Worm (Caenorhabditis elegans) whole organism, mixed stage, embryonic: ENCODE measurements around the gene golg-2.

ENCODE experiments used
- M03D4.4 ChIP-seq: sonication (generic microtip); optimal IDR thresholded peaks from 2 replicates; lab custom pipeline; 2017; ENCODE audit warnings: mild to moderate bottlenecking, missing genetic modification characterization, missing compliant biosample characterization
- bed-3 ChIP-seq: fragments of 200-800 bp; sonication (Bioruptor generic); optimal IDR thresholded peaks from 3 replicates; lab custom pipeline; 2018; ENCODE audit warnings: mild to moderate bottlenecking, missing genetic modification characterization, moderate library complexity, missing compliant biosample characterization
- blmp-1 ChIP-seq: fragments of 150-350 bp; optimal IDR thresholded peaks from 2 replicates; lab custom pipeline; 2014; ENCODE audit warnings: missing biosample characterization, missing genetic modification characterization
- ceh-39 ChIP-seq: fragments of 150-350 bp; optimal IDR thresholded peaks from 2 replicates; lab custom pipeline; 2014; ENCODE audit warnings: missing biosample characterization, missing genetic modification characterization
- ceh-43 ChIP-seq: fragments of 200-800 bp; sonication (Bioruptor generic); optimal IDR thresholded peaks from 2 replicates; lab custom pipeline; 2018; ENCODE audit warnings: mild to moderate bottlenecking, missing genetic modification characterization, moderate library complexity, missing compliant biosample characterization
- ceh-83 ChIP-seq: fragments of 200-800 bp; sonication (Bioruptor generic); optimal IDR thresholded peaks from 2 replicates; lab custom pipeline; 2018; ENCODE audit warnings: mild to moderate bottlenecking, missing genetic modification characterization, missing compliant biosample characterization
- ces-1 ChIP-seq: fragments of 150-350 bp; optimal IDR thresholded peaks from 2 replicates; lab custom pipeline; 2014; ENCODE audit warnings: missing biosample characterization, missing genetic modification reagents, missing genetic modification characterization
- cnd-1 ChIP-seq: fragments of 200-800 bp; sonication (Bioruptor generic); optimal IDR thresholded peaks from 2 replicates; lab custom pipeline; 2018; ENCODE audit warnings: mild to moderate bottlenecking, missing genetic modification characterization, missing compliant biosample characterization
- drap-1 ChIP-seq: fragments of 200-800 bp; sonication (Bioruptor generic); optimal IDR thresholded peaks from 3 replicates; lab custom pipeline; 2018; ENCODE audit warnings: mild to moderate bottlenecking, missing genetic modification characterization, missing compliant biosample characterization
- elt-1 ChIP-seq: sonication (generic microtip); optimal IDR thresholded peaks from 2 replicates; lab custom pipeline; 2017; ENCODE audit warnings: missing genetic modification characterization, mild to moderate bottlenecking, missing compliant biosample characterization, antibody characterized with exemption, moderate library complexity, borderline replicate concordance; ENCODE audit not compliant: insufficient read depth
- elt-3 ChIP-seq: fragments of 150-350 bp; optimal IDR thresholded peaks from 2 replicates; lab custom pipeline; 2014; ENCODE audit warnings: missing biosample characterization, missing genetic modification characterization
- flh-1 ChIP-seq: fragments of 200-800 bp; sonication (Bioruptor generic); optimal IDR thresholded peaks from 2 replicates; lab custom pipeline; 2018; ENCODE audit warnings: mild to moderate bottlenecking, missing genetic modification characterization, moderate library complexity, missing compliant biosample characterization
- hlh-1 ChIP-seq: fragments of 150-350 bp; optimal IDR thresholded peaks from 2 replicates; lab custom pipeline; 2014; ENCODE audit warnings: missing biosample characterization, missing genetic modification reagents, missing genetic modification characterization
- lin-32 ChIP-seq: fragments of 200-800 bp; sonication (Bioruptor generic); optimal IDR thresholded peaks from 2 replicates; lab custom pipeline; 2018; ENCODE audit warnings: mild to moderate bottlenecking, missing genetic modification characterization, missing compliant biosample characterization
- lsy-2 ChIP-seq: fragments of 150-350 bp; optimal IDR thresholded peaks from 2 replicates; lab custom pipeline; 2014; ENCODE audit warnings: missing biosample characterization, missing genetic modification characterization
- mab-5 ChIP-seq: fragments of 150-350 bp; optimal IDR thresholded peaks from 2 replicates; lab custom pipeline; 2014; ENCODE audit warnings: missing biosample characterization, missing genetic modification characterization
- mep-1 ChIP-seq: fragments of 150-350 bp; optimal IDR thresholded peaks from 2 replicates; lab custom pipeline; 2017; ENCODE audit warnings: missing biosample characterization, missing genetic modification reagents, missing genetic modification characterization, inconsistent platforms
- nhr-12 ChIP-seq: fragments of 150-350 bp; optimal IDR thresholded peaks from 2 replicates; lab custom pipeline; 2014; ENCODE audit warnings: missing biosample characterization, missing genetic modification characterization
- nhr-2 ChIP-seq: fragments of 150-350 bp; optimal IDR thresholded peaks from 2 replicates; lab custom pipeline; 2014; ENCODE audit warnings: missing biosample characterization, missing genetic modification characterization
- nhr-237 ChIP-seq: fragments of 150-350 bp; optimal IDR thresholded peaks from 2 replicates; lab custom pipeline; 2014; ENCODE audit warnings: missing biosample characterization, missing genetic modification characterization
- nhr-28 ChIP-seq: fragments of 150-350 bp; optimal IDR thresholded peaks from 2 replicates; lab custom pipeline; 2014; ENCODE audit warnings: missing biosample characterization, missing genetic modification characterization
- pha-4 ChIP-seq: fragments of 150-350 bp; optimal IDR thresholded peaks from 2 replicates; lab custom pipeline; 2018; ENCODE audit warnings: missing biosample characterization, missing genetic modification reagents, missing genetic modification characterization
- sem-2 ChIP-seq: fragments of 200-800 bp; sonication (Bioruptor generic); optimal IDR thresholded peaks from 2 replicates; lab custom pipeline; 2018; ENCODE audit warnings: mild to moderate bottlenecking, missing genetic modification characterization, missing compliant biosample characterization
- snpc-4 ChIP-seq: fragments of 150-350 bp; optimal IDR thresholded peaks from 2 replicates; lab custom pipeline; 2014; ENCODE audit warnings: missing biosample characterization, missing genetic modification characterization
- sptf-1 ChIP-seq: sonication (generic microtip); optimal IDR thresholded peaks from 2 replicates; lab custom pipeline; 2017; ENCODE audit warnings: mild to moderate bottlenecking, missing genetic modification characterization, moderate library complexity, missing compliant biosample characterization
- unc-120 ChIP-seq: sonication (generic microtip); optimal IDR thresholded peaks from 2 replicates; lab custom pipeline; 2017; ENCODE audit warnings: missing genetic modification characterization, missing compliant biosample characterization; ENCODE audit not compliant: poor library complexity, severe bottlenecking
- unc-39 ChIP-seq: fragments of 150-350 bp; optimal IDR thresholded peaks from 2 replicates; lab custom pipeline; 2014; ENCODE audit warnings: missing biosample characterization, missing genetic modification characterization
- unc-62 ChIP-seq: fragments of 150-350 bp; optimal IDR thresholded peaks from 2 replicates; lab custom pipeline; 2014; ENCODE audit warnings: missing biosample characterization, missing genetic modification reagents, missing genetic modification characterization
- zip-8 ChIP-seq: fragments of 150-350 bp; optimal IDR thresholded peaks from 2 replicates; lab custom pipeline; 2014; ENCODE audit warnings: missing biosample characterization, missing genetic modification characterization
- ztf-11 ChIP-seq: fragments of 150-350 bp; optimal IDR thresholded peaks from 2 replicates; lab custom pipeline; 2014; ENCODE audit warnings: missing biosample characterization, missing genetic modification characterization

The golg-2 gene

ce11 chrII:4992977-4993376, 46.9 kb downstream of the golg-2 start, which contains the start of gene pigb-1:
Gene pigb-1, minus strand, starts transcription at chrII:4993077.
- TF ChIP-seq blmp-1 (tag; lab: Kevin White, UChicago) (no peak), unc-120 (tag; lab: Kevin White, UChicago) (no peak), lsy-2 (no peak), elt-3 (tag; lab: Kevin White, UChicago) (no peak), sptf-1 (no peak), pha-4 (tag; lab: Kevin White, UChicago) (no peak), nhr-28 (tag; lab: Kevin White, UChicago) (no peak), sem-2 (GFP tag; lab: Kevin White, UChicago) (no peak), mep-1 (tag; lab: Kevin White, UChicago) (no peak), cnd-1 (tag; lab: Kevin White, UChicago) (no peak), mab-5 (tag; lab: Kevin White, UChicago) (no peak), unc-62 (GFP tag; lab: Kevin White, UChicago) (no peak), elt-1 (tag; lab: Kevin White, UChicago) (no peak), snpc-4 (tag; lab: Kevin White, UChicago) (no peak), ztf-11 (tag; lab: Kevin White, UChicago) (no peak), ceh-39 (tag; lab: Kevin White, UChicago) (no peak), unc-39 (no peak), drap-1 (GFP tag; lab: Kevin White, UChicago) (no peak)

ce11 chrII:4989802-4990201, 50.1 kb downstream of the golg-2 start, which contains the start of gene T27F7.12:
Gene T27F7.12, plus strand, starts transcription at chrII:4990102.
- TF ChIP-seq cnd-1 (tag; lab: Kevin White, UChicago) (no peak), sptf-1 (no peak), nhr-237 (no peak), pha-4 (tag; lab: Kevin White, UChicago) (no peak), ceh-43 (no peak), snpc-4 (tag; lab: Kevin White, UChicago) (no peak), mab-5 (tag; lab: Kevin White, UChicago) (no peak), flh-1 (no peak), nhr-28 (tag; lab: Kevin White, UChicago) (no peak), mep-1 (tag; lab: Kevin White, UChicago) (no peak), ces-1 (no peak), elt-1 (tag; lab: Kevin White, UChicago) (no peak), M03D4.4 (tag; lab: Kevin White, UChicago) (no peak), nhr-2 (tag; lab: Kevin White, UChicago) (no peak), sem-2 (GFP tag; lab: Kevin White, UChicago) (no peak), unc-62 (GFP tag; lab: Kevin White, UChicago) (no peak)

ce11 chrII:4987257-4987656, 52.6 kb downstream of the golg-2 start:
- no peak for TF ChIP-seq snpc-4 (tag; lab: Kevin White, UChicago)
- TF ChIP-seq ztf-11 (tag; lab: Kevin White, UChicago), result no peak
- TF ChIP-seq mep-1 (tag; lab: Kevin White, UChicago), result no peak
- TF ChIP-seq ceh-83 (GFP tag; lab: Kevin White, UChicago), result no peak
- no peak for TF ChIP-seq unc-120 (tag; lab: Kevin White, UChicago)
- TF ChIP-seq lsy-2, result no peak
- TF ChIP-seq nhr-28 (tag; lab: Kevin White, UChicago), result no peak
- peak; percentile 92 for TF ChIP-seq lin-32
- no peak for TF ChIP-seq ceh-43
- no peak for TF ChIP-seq cnd-1 (tag; lab: Kevin White, UChicago)
- TF ChIP-seq nhr-2 (tag; lab: Kevin White, UChicago), result no peak
- no peak for TF ChIP-seq nhr-237
- peak; percentile 10 for TF ChIP-seq zip-8 (tag; lab: Kevin White, UChicago)
- TF ChIP-seq nhr-12 (tag; lab: Kevin White, UChicago), result no peak

- TF ChIP-seq drap-1 (GFP tag; lab: Kevin White, UChicago), result no peak
- no peak for TF ChIP-seq sem-2 (GFP tag; lab: Kevin White, UChicago)
- TF ChIP-seq hlh-1 (tag; lab: Kevin White, UChicago), result no peak
- no peak for TF ChIP-seq elt-1 (tag; lab: Kevin White, UChicago)
- no peak for TF ChIP-seq ceh-43
- TF ChIP-seq unc-39, result no peak
- no peak for TF ChIP-seq cnd-1 (tag; lab: Kevin White, UChicago)
- TF ChIP-seq mab-5 (tag; lab: Kevin White, UChicago), result no peak
- TF ChIP-seq sptf-1, result peak; percentile 39
- TF ChIP-seq snpc-4 (tag; lab: Kevin White, UChicago), result no peak
- TF ChIP-seq nhr-2 (tag; lab: Kevin White, UChicago), result peak; percentile 79
- TF ChIP-seq zip-8 (tag; lab: Kevin White, UChicago), result peak; percentile 90
- no peak for TF ChIP-seq bed-3
- TF ChIP-seq unc-120 (tag; lab: Kevin White, UChicago), result no peak
- TF ChIP-seq ztf-11 (tag; lab: Kevin White, UChicago), result peak; percentile 40
- TF ChIP-seq, all 35 proteins: peak for 4
Measured at ce11 chrII:4986664-4987063, 53.2 kb downstream of the golg-2 start.
